Worm (Caenorhabditis elegans) whole organism, young adult: ENCODE measurements around the gene Y38E10A.2.

Experiments used
- B0019.2 ChIP-seq: fragments of 200-800 bp; sonication (Bioruptor generic); conservative IDR thresholded peaks from 2 replicates; pipeline ENCODE4 v1.3.6; 2022; ENCODE audit warnings: missing genetic modification reagents, missing genetic modification characterization, missing compliant biosample characterization
- Y79H2A.3 ChIP-seq: fragments of 200-800 bp; sonication (Bioruptor generic); conservative IDR thresholded peaks from 2 replicates; pipeline ENCODE4 v1.3.6; 2022; ENCODE audit warnings: missing genetic modification reagents, missing genetic modification characterization, missing compliant biosample characterization
- bed-2 ChIP-seq: fragments of 200-800 bp; sonication (Bioruptor generic); IDR thresholded peaks from 2 replicates; pipeline ENCODE4 v1.3.6; 2022; ENCODE audit warnings: missing genetic modification reagents, missing genetic modification characterization, missing compliant biosample characterization
- ccch-3 ChIP-seq: fragments of 200-800 bp; sonication (Bioruptor generic); optimal IDR thresholded peaks from 2 replicates; lab custom pipeline; 2018; ENCODE audit warnings: mild to moderate bottlenecking, missing genetic modification characterization, missing compliant biosample characterization
- cebp-2 ChIP-seq: fragments of 200-800 bp; sonication (Bioruptor generic); IDR thresholded peaks from 2 replicates; pipeline ENCODE4 v1.3.6; 2022; ENCODE audit warnings: missing genetic modification characterization, missing compliant biosample characterization
- ceh-100 ChIP-seq: fragments of 200-800 bp; sonication (Bioruptor generic); IDR thresholded peaks from 2 replicates; pipeline ENCODE4 v1.3.6; 2022; ENCODE audit warnings: missing genetic modification reagents, missing genetic modification characterization, missing compliant biosample characterization
- ceh-40 ChIP-seq: fragments of 200-800 bp; sonication (Bioruptor generic); IDR thresholded peaks from 2 replicates; pipeline ENCODE4 v1.3.6; 2022; ENCODE audit warnings: missing genetic modification characterization, missing compliant biosample characterization
- ceh-58 ChIP-seq: fragments of 200-800 bp; sonication (Bioruptor generic); IDR thresholded peaks from 2 replicates; pipeline ENCODE4 v1.3.6; 2022; ENCODE audit warnings: missing genetic modification characterization, missing compliant biosample characterization
- ceh-79 ChIP-seq: sonication (generic microtip); optimal IDR thresholded peaks from 2 replicates; lab custom pipeline; 2017; ENCODE audit warnings: mild to moderate bottlenecking, missing genetic modification characterization, missing compliant biosample characterization
- ceh-91 ChIP-seq: fragments of 200-800 bp; sonication (Bioruptor generic); IDR thresholded peaks from 2 replicates; pipeline ENCODE4 v1.3.6; 2022; ENCODE audit warnings: missing genetic modification reagents, missing genetic modification characterization, missing compliant biosample characterization
- chd-7 ChIP-seq: sonication (generic microtip); optimal IDR thresholded peaks from 2 replicates; lab custom pipeline; 2016; ENCODE audit warnings: mild to moderate bottlenecking, missing genetic modification characterization, moderate library complexity, missing compliant biosample characterization
- dpff-1 ChIP-seq: sonication (generic microtip); optimal IDR thresholded peaks from 2 replicates; lab custom pipeline; 2017; ENCODE audit warnings: mild to moderate bottlenecking, missing genetic modification characterization, missing compliant biosample characterization
- efl-1 ChIP-seq: fragments of 150-350 bp; optimal IDR thresholded peaks from 2 replicates; lab custom pipeline; 2014; ENCODE audit warnings: missing biosample characterization, missing genetic modification reagents, missing genetic modification characterization
- egl-44 ChIP-seq: fragments of 200-800 bp; sonication (Bioruptor generic); IDR thresholded peaks from 2 replicates; pipeline ENCODE4 v1.3.6; 2022; ENCODE audit warnings: missing genetic modification reagents, missing genetic modification characterization, missing compliant biosample characterization
- ets-4 ChIP-seq: fragments of 200-800 bp; sonication (Bioruptor generic); optimal IDR thresholded peaks from 2 replicates; lab custom pipeline; 2018; ENCODE audit warnings: mild to moderate bottlenecking, missing genetic modification characterization, missing compliant biosample characterization
- gei-17 ChIP-seq: fragments of 200-800 bp; sonication (Bioruptor generic); optimal IDR thresholded peaks from 2 replicates; lab custom pipeline; 2018; ENCODE audit warnings: mild to moderate bottlenecking, missing genetic modification characterization, missing compliant biosample characterization
- him-1 ChIP-seq: sonication (generic microtip); optimal IDR thresholded peaks from 2 replicates; lab custom pipeline; 2016; ENCODE audit warnings: missing genotype, missing genetic modification reagents, missing genetic modification characterization, missing compliant biosample characterization
- hmg-1.2 ChIP-seq: fragments of 200-800 bp; sonication (Bioruptor generic); IDR thresholded peaks from 2 replicates; pipeline ENCODE4 v1.3.6; 2022; ENCODE audit warnings: missing genetic modification reagents, missing genetic modification characterization, missing compliant biosample characterization
- let-607 ChIP-seq, 2 experiments: fragments of 200-800 bp in 1 of 2; sonication (Bioruptor generic) in 1 of 2; sonication (generic microtip) in 1 of 2; optimal IDR thresholded peaks; 2 replicates each; lab custom pipeline; 2016 to 2018; ENCODE audit warnings: mild to moderate bottlenecking in 2 of 2, missing compliant biosample characterization in 2 of 2, missing genetic modification characterization in 2 of 2, moderate library complexity in 2 of 2, missing genotype in 1 of 2
- lsy-27 ChIP-seq: sonication (generic microtip); optimal IDR thresholded peaks from 2 replicates; lab custom pipeline; 2017; ENCODE audit warnings: missing genetic modification characterization, mild to moderate bottlenecking, missing compliant biosample characterization, antibody characterized with exemption, missing genotype, borderline replicate concordance; ENCODE audit not compliant: insufficient read depth
- madf-10 ChIP-seq: sonication (generic microtip); optimal IDR thresholded peaks from 2 replicates; lab custom pipeline; 2016; ENCODE audit warnings: mild to moderate bottlenecking, missing genetic modification characterization, missing compliant biosample characterization
- madf-3 ChIP-seq: fragments of 200-800 bp; sonication (Bioruptor generic); IDR thresholded peaks from 2 replicates; pipeline ENCODE4 v1.3.6; 2022; ENCODE audit warnings: missing genetic modification reagents, missing genetic modification characterization, missing compliant biosample characterization
- madf-6 ChIP-seq: fragments of 200-800 bp; sonication (Bioruptor generic); IDR thresholded peaks from 2 replicates; pipeline ENCODE4 v1.3.6; 2022; ENCODE audit warnings: missing genetic modification reagents, missing genetic modification characterization, missing compliant biosample characterization
- mes-4 ChIP-seq: sonication (generic microtip); optimal IDR thresholded peaks from 2 replicates; lab custom pipeline; 2016; ENCODE audit warnings: missing genotype, missing genetic modification characterization, missing compliant biosample characterization
- nhr-27 ChIP-seq: fragments of 200-800 bp; sonication (Bioruptor generic); optimal IDR thresholded peaks from 2 replicates; lab custom pipeline; 2018; ENCODE audit warnings: mild to moderate bottlenecking, missing genetic modification characterization, moderate library complexity, missing compliant biosample characterization
- rcor-1 ChIP-seq: fragments of 200-800 bp; sonication (Bioruptor generic); IDR thresholded peaks from 2 replicates; pipeline ENCODE4 v1.3.6; 2022; ENCODE audit warnings: missing genetic modification reagents, missing genetic modification characterization, missing compliant biosample characterization
- rec-8 ChIP-seq, 2 experiments: sonication (generic microtip); optimal IDR thresholded peaks; 2 replicates each; lab custom pipeline; 2016; ENCODE audit warnings: mild to moderate bottlenecking in 2 of 2, missing genetic modification characterization in 2 of 2, missing genetic modification reagents in 2 of 2, missing genotype in 2 of 2, missing biosample characterization in 1 of 2, missing compliant biosample characterization in 1 of 2, moderate library complexity in 1 of 2
- snpc-1.1 ChIP-seq: sonication (generic microtip); optimal IDR thresholded peaks from 2 replicates; lab custom pipeline; 2017; ENCODE audit warnings: missing genetic modification characterization, mild to moderate bottlenecking, missing compliant biosample characterization, antibody characterized with exemption, moderate library complexity, missing genotype, missing genetic modification reagents; ENCODE audit not compliant: insufficient read depth
- snpc-1.3 ChIP-seq: sonication (generic microtip); optimal IDR thresholded peaks from 2 replicates; lab custom pipeline; 2017; ENCODE audit warnings: missing genetic modification characterization, mild to moderate bottlenecking, missing compliant biosample characterization, antibody characterized with exemption, moderate library complexity, missing genotype, missing genetic modification reagents; ENCODE audit not compliant: insufficient read depth
- sptf-2 ChIP-seq: fragments of 200-800 bp; sonication (Bioruptor generic); optimal IDR thresholded peaks from 2 replicates; lab custom pipeline; 2018; ENCODE audit warnings: mild to moderate bottlenecking, missing genetic modification characterization, missing compliant biosample characterization
- tbx-9 ChIP-seq: sonication (generic microtip); optimal IDR thresholded peaks from 2 replicates; lab custom pipeline; 2016; ENCODE audit warnings: borderline replicate concordance, missing genetic modification characterization, inconsistent platforms, missing compliant biosample characterization
- unc-130 ChIP-seq: sonication (generic microtip); optimal IDR thresholded peaks from 2 replicates; lab custom pipeline; 2016; ENCODE audit warnings: missing genetic modification reagents, missing genetic modification characterization, missing compliant biosample characterization
- zim-3 ChIP-seq: sonication (generic microtip); optimal IDR thresholded peaks from 2 replicates; lab custom pipeline; 2017; ENCODE audit warnings: mild to moderate bottlenecking, missing genetic modification characterization, moderate library complexity, missing compliant biosample characterization
- ztf-28 ChIP-seq: fragments of 200-800 bp; sonication (Bioruptor generic); IDR thresholded peaks from 2 replicates; pipeline ENCODE4 v1.3.6; 2022; ENCODE audit warnings: missing genetic modification reagents, missing genetic modification characterization, missing compliant biosample characterization
- ztf-6 ChIP-seq: fragments of 200-800 bp; sonication (Bioruptor generic); IDR thresholded peaks from 2 replicates; pipeline ENCODE4 v1.3.6; 2022; ENCODE audit warnings: missing genetic modification reagents, missing genetic modification characterization, missing compliant biosample characterization

Gene Y38E10A.2

ce11 chrII:12574668-12575067 is 1.2 kb upstream of the Y38E10A.2 start, which contains the start of gene Y38E10A.3 (continued):
- TF ChIP-seq B0019.2 (GFP tag; lab: Robert Waterston, UW) = no peak
- no peak for TF ChIP-seq cebp-2 (GFP tag; lab: Robert Waterston, UW)
- no peak for TF ChIP-seq efl-1 (GFP tag; lab: Kevin White, UChicago)
- TF ChIP-seq ztf-6 (GFP tag; lab: Robert Waterston, UW) = no peak

- TF ChIP-seq lsy-27 (tag; lab: Kevin White, UChicago) (no peak), egl-44 (GFP tag; lab: Robert Waterston, UW) (no peak), gei-17 (GFP tag; lab: Kevin White, UChicago) (no peak), madf-10 (tag; lab: Kevin White, UChicago) (no peak), zim-3 (tag; lab: Kevin White, UChicago) (no peak), ccch-3 (GFP tag; lab: Kevin White, UChicago) (no peak)
Measured at ce11 chrII:12572760-12573159, 681 bp downstream of the Y38E10A.2 start, which contains the start of gene Y38E10A.35. Y38E10A.35 (minus strand) TSS chrII:12572860.

ce11 chrII:12570523-12570922 is 2.9 kb downstream of the Y38E10A.2 start, which contains the start of gene Y38E10A.1:
Y38E10A.1 (minus strand) TSS chrII:12570623.
- no peak for TF ChIP-seq bed-2
- no peak for TF ChIP-seq mes-4 (tag; lab: Kevin White, UChicago)
- TF ChIP-seq snpc-1.1 (tag; lab: Kevin White, UChicago) = no peak
- no peak for TF ChIP-seq dpff-1 (tag; lab: Kevin White, UChicago)
- no peak for TF ChIP-seq madf-6 (GFP tag; lab: Robert Waterston, UW)
- TF ChIP-seq unc-130 (GFP tag; lab: Kevin White, UChicago) = no peak
- no peak for TF ChIP-seq nhr-27
- TF ChIP-seq rcor-1 (GFP tag; lab: Robert Waterston, UW) = no peak

ce11 chrII:12565851-12566250 is 7.6 kb downstream of the Y38E10A.2 start, which contains the start of gene F49C5.7:
F49C5.7 (plus strand) TSS chrII:12566151.
- no peak for TF ChIP-seq sptf-2 (GFP tag; lab: Kevin White, UChicago)
- TF ChIP-seq let-607 (tag; optimal IDR thresholded peaks at IDR 0.05; lab: Kevin White, UChicago) = no peak
- TF ChIP-seq ceh-58 = no peak
- TF ChIP-seq rec-8 (tag; optimal IDR thresholded peaks at IDR 0.05; lab: Kevin White, UChicago) = no peak
- TF ChIP-seq ceh-100 = no peak
- no peak for TF ChIP-seq him-1 (tag; lab: Kevin White, UChicago)
- TF ChIP-seq ceh-40 (GFP tag; lab: Robert Waterston, UW) = no peak
- no peak for TF ChIP-seq gei-17 (GFP tag; lab: Kevin White, UChicago)
- no peak for TF ChIP-seq snpc-1.3 (tag; lab: Kevin White, UChicago)
- TF ChIP-seq lsy-27 (tag; lab: Kevin White, UChicago) = no peak
- TF ChIP-seq ets-4 (GFP tag; lab: Kevin White, UChicago) = no peak
- no peak for TF ChIP-seq tbx-9
- TF ChIP-seq ztf-28 = no peak
- no peak for TF ChIP-seq hmg-1.2
- no peak for TF ChIP-seq madf-10 (tag; lab: Kevin White, UChicago)
- no peak for TF ChIP-seq ceh-91 (GFP tag; lab: Robert Waterston, UW)
- no peak for TF ChIP-seq ceh-79
- no peak for TF ChIP-seq chd-7 (tag; lab: Kevin White, UChicago)
- TF ChIP-seq Y79H2A.3 = no peak
- no peak for TF ChIP-seq madf-3
